Worm (Caenorhabditis elegans) whole organism, midembryonic: Measurements from ENCODE around the gene ndc-80.

ENCODE experiments used
- cog-1 ChIP-seq: sonication (generic microtip); optimal IDR thresholded peaks from 2 replicates; lab custom pipeline; 2016; ENCODE audit warnings: missing genetic modification characterization, missing compliant biosample characterization
- flt-1 ChIP-seq: fragments of 200-800 bp; sonication (Bioruptor generic); IDR thresholded peaks from 2 replicates; pipeline ENCODE4 v1.3.6; 2022; ENCODE audit warnings: missing genetic modification characterization, missing compliant biosample characterization
- med-1 ChIP-seq: sonication (generic microtip); optimal IDR thresholded peaks from 2 replicates; lab custom pipeline; 2017; ENCODE audit warnings: missing genetic modification characterization, mild to moderate bottlenecking, missing compliant biosample characterization, antibody characterized with exemption, missing genetic modification reagents; ENCODE audit not compliant: insufficient read depth
- tab-1 ChIP-seq: fragments of 200-800 bp; sonication (Bioruptor generic); IDR thresholded peaks from 2 replicates; pipeline ENCODE4 v1.3.6; 2022; ENCODE audit warnings: missing genetic modification characterization, missing compliant biosample characterization

ce11 chrIV:10036966-10037365 lies 49.0 kb upstream of the ndc-80 start, which contains the start of gene F44D12.10:
- no peak for TF ChIP-seq tab-1 (GFP tag; lab: Robert Waterston, UW)
- TF ChIP-seq med-1 (GFP tag; lab: Kevin White, UChicago): no peak
- no peak for TF ChIP-seq flt-1
- no peak for TF ChIP-seq cog-1 (tag; lab: Kevin White, UChicago)
